Worm (Caenorhabditis elegans): ENCODE measurements around the gene Y42A5A.3.
"Not testable (repeated sequence)": the region's sequence is repeated elsewhere in the genome, so short reads cannot be mapped to it uniquely, and the experiment has no call there.

The Y42A5A.3 gene

ce11 chrV:11095873-11096272, at the start of gene Y42A5A.3:
Gene Y42A5A.3 (minus strand): TSS chrV:11095973.
- TF ChIP-seq unc-62 (GFP tag; optimal IDR thresholded peaks at IDR 0.05): no peak

ce11 chrV:11144694-11145093, 48.9 kb upstream of the Y42A5A.3 start, which contains the start of gene C06H2.7:
Gene C06H2.7 (minus strand): TSS chrV:11144794.
- no peak for TF ChIP-seq unc-62 (GFP tag; optimal IDR thresholded peaks at IDR 0.05)

- TF ChIP-seq unc-62 (GFP tag; optimal IDR thresholded peaks at IDR 0.05): no peak
These were observed 45.4 kb upstream of the Y42A5A.3 start, which contains the start of gene folt-1 for ce11 chrV:11141179-11141578. Gene folt-1 (plus strand): TSS chrV:11141479.

- TF ChIP-seq unc-62 (GFP tag; optimal IDR thresholded peaks at IDR 0.05): no peak
These were observed 44.6 kb upstream of the Y42A5A.3 start for ce11 chrV:11140326-11140725.

ce11 chrV:11134296-11134695, 38.5 kb upstream of the Y42A5A.3 start, which contains the start of gene glb-3:
Gene glb-3 (plus strand): TSS chrV:11134596.
- no peak for TF ChIP-seq unc-62 (GFP tag; optimal IDR thresholded peaks at IDR 0.05)

ce11 chrV:11133516-11133915, 37.7 kb upstream of the Y42A5A.3 start:
- no peak for TF ChIP-seq unc-62 (GFP tag; optimal IDR thresholded peaks at IDR 0.05)

- no peak for TF ChIP-seq unc-62 (GFP tag; optimal IDR thresholded peaks at IDR 0.05)
These were observed 36.0 kb upstream of the Y42A5A.3 start for ce11 chrV:11131801-11132200.

- no peak for TF ChIP-seq unc-62 (GFP tag; optimal IDR thresholded peaks at IDR 0.05)
These were observed 31.4 kb upstream of the Y42A5A.3 start, which contains the start of gene jmjd-5 for ce11 chrV:11127197-11127596. Gene jmjd-5 (plus strand): TSS chrV:11127497.

- TF ChIP-seq unc-62 (GFP tag; optimal IDR thresholded peaks at IDR 0.05): no peak
These were observed 29.1 kb upstream of the Y42A5A.3 start, which contains the start of gene C06H2.2 for ce11 chrV:11124922-11125321. Gene C06H2.2 (plus strand): TSS chrV:11125222.

- TF ChIP-seq unc-62 (GFP tag; optimal IDR thresholded peaks at IDR 0.05): no peak
These were observed 28.1 kb upstream of the Y42A5A.3 start, which contains the start of the genes atp-5 and lmtr-3 for ce11 chrV:11123817-11124337. Gene atp-5 (minus strand): TSS chrV:11123867. Gene lmtr-3 (plus strand): TSS chrV:11124186.

- TF ChIP-seq unc-62 (GFP tag; optimal IDR thresholded peaks at IDR 0.05): no peak
These were observed 26.7 kb upstream of the Y42A5A.3 start, which contains the start of gene mboa-2 for ce11 chrV:11122466-11122865. Gene mboa-2 (minus strand): TSS chrV:11122493.

- no peak for TF ChIP-seq unc-62 (GFP tag; optimal IDR thresholded peaks at IDR 0.05)
These were observed 25.5 kb upstream of the Y42A5A.3 start for ce11 chrV:11121247-11121646.

ce11 chrV:11119294-11119755, 23.6 kb upstream of the Y42A5A.3 start, which contains the start of gene scb-1:
Gene scb-1 (minus strand): TSS chrV:11119705.
- no peak for TF ChIP-seq unc-62 (GFP tag; optimal IDR thresholded peaks at IDR 0.05)

- TF ChIP-seq unc-62 (GFP tag; optimal IDR thresholded peaks at IDR 0.05): no peak
These were observed 22.5 kb upstream of the Y42A5A.3 start for ce11 chrV:11118179-11118725.

ce11 chrV:11113607-11114006, 17.8 kb upstream of the Y42A5A.3 start, which contains the start of gene math-33:
Gene math-33 (plus strand): TSS chrV:11113907.
- no peak for TF ChIP-seq unc-62 (GFP tag; optimal IDR thresholded peaks at IDR 0.05)

ce11 chrV:11113041-11113574, 17.3 kb upstream of the Y42A5A.3 start, which contains the start of gene erfa-3:
Gene erfa-3 (minus strand): TSS chrV:11113091.
- no peak for TF ChIP-seq unc-62 (GFP tag; optimal IDR thresholded peaks at IDR 0.05)

ce11 chrV:11109647-11110046, 13.9 kb upstream of the Y42A5A.3 start, which contains the start of gene Y42A5A.5:
Gene Y42A5A.5 (minus strand): TSS chrV:11109747.
- TF ChIP-seq unc-62 (GFP tag; optimal IDR thresholded peaks at IDR 0.05): not testable (repeated sequence)
